Worm (Caenorhabditis elegans): ENCODE results near the gene F59B1.4.

DNA sequence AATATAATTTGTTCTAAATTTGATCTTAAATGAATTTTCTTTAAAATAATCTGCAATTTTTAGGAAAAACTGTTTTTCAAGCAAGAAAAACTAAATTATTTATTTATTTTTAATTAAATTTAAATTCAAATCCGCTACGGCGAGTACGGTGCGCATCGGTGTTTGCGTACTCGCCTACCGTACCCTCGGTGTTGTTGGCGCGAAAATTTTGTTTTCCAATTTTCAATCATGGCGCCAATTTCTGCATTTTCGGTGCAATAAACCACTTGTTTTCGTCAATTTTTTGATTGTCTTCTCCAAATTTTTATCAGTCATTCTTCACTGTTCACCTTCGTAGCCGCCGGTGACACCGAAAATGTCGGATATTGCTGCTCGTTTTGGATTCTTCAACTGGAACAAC, 48.0 kb downstream of the F59B1.4 start, which contains the start of gene pygl-1:
- TF ChIP-seq nhr-28 (tag; optimal IDR thresholded peaks at IDR 0.05) (no peak), unc-39 (tag; optimal IDR thresholded peaks at IDR 0.05) (no peak), ham-2 (GFP tag; optimal IDR thresholded peaks at IDR 0.05) (no peak), unc-120 (tag; optimal IDR thresholded peaks at IDR 0.05; ENCODE audit: poor library complexity, severe bottlenecking) (no peak), snpc-4 (tag; optimal IDR thresholded peaks at IDR 0.05) (no peak), nhr-237 (tag; optimal IDR thresholded peaks at IDR 0.05) (no peak), elt-3 (tag; optimal IDR thresholded peaks at IDR 0.05) (no peak), nhr-76 (tag; optimal IDR thresholded peaks at IDR 0.05) (no peak), unc-62 (GFP tag; optimal IDR thresholded peaks at IDR 0.05) (no peak)

All from whole organism, mixed stage, embryonic.